Fruit fly (Drosophila melanogaster) whole organism, embryonic: ENCODE measurements around the gene CG1074.

Experiments used
- Ada2b ChIP-seq: fragments of 200-800 bp; sonication (Bioruptor generic); IDR thresholded peaks from 2 replicates; pipeline ENCODE4 v1.3.6; 2022; ENCODE audit warnings: missing biosample characterization, missing genetic modification characterization
- C15 ChIP-seq: fragments of 200-800 bp; sonication (Bioruptor generic); IDR thresholded peaks from 3 replicates; pipeline ENCODE4 v1.3.6; 2022; ENCODE audit warnings: missing biosample characterization, missing genetic modification characterization
- CG1024 ChIP-seq: fragments of 200-800 bp; sonication (Bioruptor generic); IDR thresholded peaks from 2 replicates; pipeline ENCODE4 v1.3.6; 2022; ENCODE audit warnings: missing biosample characterization, missing genetic modification characterization
- CG10267 ChIP-seq: fragments of 200-800 bp; sonication (Bioruptor generic); optimal IDR thresholded peaks from 2 replicates; lab custom pipeline; 2018; ENCODE audit warnings: missing biosample characterization, mild to moderate bottlenecking, missing genetic modification characterization, moderate library complexity
- CG10431 ChIP-seq: fragments of 200-800 bp; sonication (Bioruptor generic); optimal IDR thresholded peaks from 3 replicates; lab custom pipeline; 2018; ENCODE audit warnings: missing biosample characterization, mild to moderate bottlenecking, missing genetic modification characterization
- CG10543 ChIP-seq: fragments of 200-800 bp; sonication (Bioruptor generic); optimal IDR thresholded peaks from 3 replicates; lab custom pipeline; 2017; ENCODE audit warnings: missing biosample characterization, mild to moderate bottlenecking, missing genetic modification characterization, moderate library complexity
- CG12659 ChIP-seq: fragments of 200-800 bp; sonication (Bioruptor generic); optimal IDR thresholded peaks from 3 replicates; lab custom pipeline; 2017; ENCODE audit warnings: mild to moderate bottlenecking, missing biosample characterization, missing genetic modification reagents, missing genetic modification characterization
- CG14014 ChIP-seq: fragments of 200-800 bp; sonication (Bioruptor generic); IDR thresholded peaks from 2 replicates; pipeline ENCODE4 v1.3.6; 2022; ENCODE audit warnings: missing biosample characterization, missing genetic modification characterization
- CG14441 ChIP-seq: fragments of 200-800 bp; sonication (Bioruptor generic); IDR thresholded peaks from 2 replicates; pipeline ENCODE4 v1.3.6; 2022; ENCODE audit warnings: missing biosample characterization, missing genetic modification characterization
- CG1602 ChIP-seq: fragments of 200-800 bp; sonication (Bioruptor generic); optimal IDR thresholded peaks from 3 replicates; lab custom pipeline; 2016; ENCODE audit warnings: missing biosample characterization, missing genetic modification characterization
- CG17361 ChIP-seq: fragments of 200-800 bp; sonication (Bioruptor generic); IDR thresholded peaks from 3 replicates; pipeline ENCODE4 v1.3.6; 2022; ENCODE audit warnings: missing biosample characterization, missing genetic modification characterization
- CG17912 ChIP-seq: fragments of 200-800 bp; sonication (Bioruptor generic); optimal IDR thresholded peaks from 2 replicates; lab custom pipeline; 2018; ENCODE audit warnings: missing biosample characterization, mild to moderate bottlenecking, missing genetic modification characterization
- CG2199 ChIP-seq: fragments of 200-800 bp; sonication (Bioruptor generic); IDR thresholded peaks from 3 replicates; pipeline ENCODE4 v1.3.6; 2022; ENCODE audit warnings: missing biosample characterization, missing genetic modification characterization
- CG3163 ChIP-seq: fragments of 200-800 bp; sonication (Bioruptor generic); optimal IDR thresholded peaks from 3 replicates; lab custom pipeline; 2016; ENCODE audit warnings: missing biosample characterization, missing genetic modification characterization
- CG4360 ChIP-seq: fragments of 200-800 bp; sonication (Bioruptor generic); IDR thresholded peaks from 2 replicates; pipeline ENCODE4 v1.3.6; 2022; ENCODE audit warnings: missing biosample characterization, missing genetic modification characterization
- CG6272 ChIP-seq: fragments of 200-800 bp; sonication (Bioruptor generic); IDR thresholded peaks from 2 replicates; pipeline ENCODE4 v1.3.6; 2022; ENCODE audit warnings: missing biosample characterization, missing genetic modification characterization
- CG6765 ChIP-seq: fragments of 200-800 bp; sonication (Bioruptor generic); optimal IDR thresholded peaks from 3 replicates; lab custom pipeline; 2017; ENCODE audit warnings: missing biosample characterization, mild to moderate bottlenecking, missing genetic modification characterization
- CG8478 ChIP-seq: fragments of >200 bp; optimal IDR thresholded peaks from 2 replicates; lab custom pipeline; 2018
- CG8765 ChIP-seq: fragments of 200-800 bp; sonication (Bioruptor generic); IDR thresholded peaks from 2 replicates; pipeline ENCODE4 v1.3.6; 2022; ENCODE audit warnings: missing biosample characterization, missing genetic modification characterization
- CG8924 ChIP-seq: fragments of 200-800 bp; optimal IDR thresholded peaks from 3 replicates; lab custom pipeline; 2019; ENCODE audit warnings: missing biosample characterization, mild to moderate bottlenecking, missing genetic modification characterization, moderate library complexity
- Deaf1 ChIP-seq: fragments of 200-800 bp; optimal IDR thresholded peaks from 3 replicates; lab custom pipeline; 2019; ENCODE audit warnings: missing biosample characterization, mild to moderate bottlenecking, missing genetic modification characterization, moderate library complexity
- Dip3 ChIP-seq: fragments of 200-800 bp; sonication (Bioruptor generic); optimal IDR thresholded peaks from 3 replicates; lab custom pipeline; 2016; ENCODE audit warnings: missing biosample characterization, missing genetic modification characterization
- Dref ChIP-seq: fragments of 200-800 bp; sonication (Bioruptor generic); IDR thresholded peaks from 2 replicates; pipeline ENCODE4 v1.3.6; 2022; ENCODE audit warnings: missing biosample characterization, missing genetic modification characterization
- Ets97D ChIP-seq: fragments of 200-800 bp; sonication (Bioruptor generic); optimal IDR thresholded peaks from 3 replicates; lab custom pipeline; 2016; ENCODE audit warnings: missing biosample characterization, missing genetic modification characterization
- Gug ChIP-seq: fragments of 200-800 bp; sonication (Bioruptor generic); IDR thresholded peaks from 4 replicates; pipeline ENCODE4 v1.3.6; 2022; ENCODE audit warnings: missing biosample characterization, missing genetic modification characterization
- HLHmδ ChIP-seq: fragments of 200-800 bp; sonication (Bioruptor generic); optimal IDR thresholded peaks from 2 replicates; lab custom pipeline; 2018; ENCODE audit warnings: missing biosample characterization, mild to moderate bottlenecking, missing genetic modification characterization, moderate library complexity
- Hey ChIP-seq: fragments of 200-800 bp; sonication (Bioruptor generic); optimal IDR thresholded peaks from 3 replicates; lab custom pipeline; 2018; ENCODE audit warnings: missing biosample characterization, mild to moderate bottlenecking, missing genetic modification characterization
- HmgZ ChIP-seq: fragments of 200-800 bp; sonication (Bioruptor generic); optimal IDR thresholded peaks from 2 replicates; lab custom pipeline; 2018; ENCODE audit warnings: missing biosample characterization, mild to moderate bottlenecking, missing genetic modification characterization
- Hr51 ChIP-seq, 2 experiments: fragments of 200-800 bp; sonication (Bioruptor generic); optimal IDR thresholded peaks; 2 replicates in 1 of 2; 3 replicates in 1 of 2; lab custom pipeline; 2016 to 2018; ENCODE audit warnings: missing biosample characterization in 2 of 2, missing genetic modification characterization in 2 of 2, mild to moderate bottlenecking in 1 of 2, moderate library complexity in 1 of 2
- Nf-YB ChIP-seq: fragments of 200-800 bp; sonication (Bioruptor generic); optimal IDR thresholded peaks from 3 replicates; lab custom pipeline; 2019; ENCODE audit warnings: missing biosample characterization, mild to moderate bottlenecking, missing genetic modification characterization, moderate library complexity
- Rfx ChIP-seq: fragments of 200-800 bp; sonication (Bioruptor generic); IDR thresholded peaks from 2 replicates; pipeline ENCODE4 v1.3.6; 2022; ENCODE audit warnings: missing biosample characterization, missing genetic modification characterization
- Taf1 ChIP-seq: fragments of 200-800 bp; sonication (Bioruptor generic); IDR thresholded peaks from 2 replicates; pipeline ENCODE4 v1.3.6; 2022; ENCODE audit warnings: missing biosample characterization, missing genetic modification characterization
- Xbp1 ChIP-seq: fragments of 200-800 bp; sonication (Bioruptor generic); optimal IDR thresholded peaks from 3 replicates; lab custom pipeline; 2016; ENCODE audit warnings: missing biosample characterization, mild to moderate bottlenecking, missing genetic modification characterization
- cg ChIP-seq: fragments of 200-800 bp; sonication (Bioruptor generic); optimal IDR thresholded peaks from 3 replicates; lab custom pipeline; 2019; ENCODE audit warnings: missing biosample characterization, mild to moderate bottlenecking, missing genetic modification characterization, moderate library complexity
- en ChIP-seq: fragments of 200-800 bp; sonication (Bioruptor generic); optimal IDR thresholded peaks from 2 replicates; lab custom pipeline; 2016; ENCODE audit warnings: missing biosample characterization, missing genetic modification characterization
- eve ChIP-seq, 2 experiments: fragments of >200 bp; optimal IDR thresholded peaks; 2 replicates each; lab custom pipeline; 2017; ENCODE audit warnings: missing biosample characterization in 2 of 2, missing genetic modification characterization in 2 of 2
- fru ChIP-seq: fragments of >200 bp; optimal IDR thresholded peaks from 2 replicates; lab custom pipeline; 2017
- fu2 ChIP-seq: fragments of 200-800 bp; sonication (Bioruptor generic); optimal IDR thresholded peaks from 2 replicates; lab custom pipeline; 2016; ENCODE audit warnings: missing biosample characterization, missing genetic modification characterization
- her ChIP-seq: fragments of 200-800 bp; sonication (Bioruptor generic); optimal IDR thresholded peaks from 2 replicates; lab custom pipeline; 2016; ENCODE audit warnings: missing biosample characterization, missing genetic modification characterization
- hth ChIP-seq: fragments of >200 bp; optimal IDR thresholded peaks from 2 replicates; lab custom pipeline; 2017; ENCODE audit warnings: inconsistent platforms
- jing ChIP-seq: fragments of 200-800 bp; sonication (Bioruptor generic); optimal IDR thresholded peaks from 2 replicates; lab custom pipeline; 2018; ENCODE audit warnings: missing biosample characterization, mild to moderate bottlenecking, missing genetic modification characterization
- maf-S ChIP-seq: fragments of 200-800 bp; sonication (Bioruptor generic); optimal IDR thresholded peaks from 2 replicates; lab custom pipeline; 2016; ENCODE audit warnings: missing biosample characterization, missing genetic modification characterization
- otp ChIP-seq: fragments of 200-800 bp; sonication (Bioruptor generic); IDR thresholded peaks from 3 replicates; pipeline ENCODE4, ENCODE4 v1.3.6; 2022; ENCODE audit warnings: missing biosample characterization, missing genetic modification characterization
- pan ChIP-seq, 4 experiments: fragments of >200 bp in 3 of 4; fragments of 200-800 bp in 1 of 4; sonication (Bioruptor generic) in 1 of 4; optimal IDR thresholded peaks in 3 of 4; IDR thresholded peaks in 1 of 4; 2 replicates each; pipeline versions ENCODE4 v1.3.6 to Lab custom; 2017 to 2022; ENCODE audit warnings: missing biosample characterization in 2 of 4, missing genetic modification characterization in 2 of 4, mixed read lengths in 1 of 4
- pum ChIP-seq: fragments of 200-800 bp; sonication (Bioruptor generic); optimal IDR thresholded peaks from 2 replicates; lab custom pipeline; 2016; ENCODE audit warnings: missing biosample characterization, missing genetic modification characterization
- schlank ChIP-seq: fragments of 200-800 bp; sonication (Bioruptor generic); optimal IDR thresholded peaks from 2 replicates; lab custom pipeline; 2018; ENCODE audit warnings: missing biosample characterization, mild to moderate bottlenecking, missing genetic modification characterization
- sna ChIP-seq: fragments of 200-800 bp; sonication (Bioruptor generic); IDR thresholded peaks from 2 replicates; pipeline ENCODE4 v1.3.6; 2022; ENCODE audit warnings: missing biosample characterization, missing genetic modification characterization; ENCODE audit not compliant: partially characterized antibody
- sqz ChIP-seq: fragments of 200-800 bp; sonication (Bioruptor generic); optimal IDR thresholded peaks from 3 replicates; lab custom pipeline; 2018; ENCODE audit warnings: missing biosample characterization, mild to moderate bottlenecking, missing genetic modification characterization
- sr ChIP-seq: fragments of 200-800 bp; sonication (Bioruptor generic); IDR thresholded peaks from 3 replicates; pipeline ENCODE4 v1.3.6; 2022; ENCODE audit warnings: missing biosample characterization, missing genetic modification characterization
- zen ChIP-seq: fragments of 200-800 bp; sonication (Bioruptor generic); optimal IDR thresholded peaks from 3 replicates; lab custom pipeline; 2018; ENCODE audit warnings: missing biosample characterization, mild to moderate bottlenecking, missing genetic modification characterization, moderate library complexity

CG1074 gene

dm6 chr3R:4453213-4453956 lies 19.6 kb downstream of the CG1074 start (continued):
- TF ChIP-seq CG8924 (peak; percentile 18), Deaf1 (peak; percentile 64), CG10267 (tag; lab: Kevin White, UChicago) (no peak), CG6272 (GFP tag; lab: Robert Waterston, UW) (no peak), sr (GFP tag; lab: Robert Waterston, UW) (peak; percentile 11; the same call in 1 of the 3 replicates), Gug (no peak), Hr51 (GFP tag; optimal IDR thresholded peaks at IDR 0.05; lab: Kevin White, UChicago) (peak in 1 of 2 experiments; percentile 10), Rfx (peak; percentile 18; the same call in 1 of the 2 replicates), sqz (GFP tag; lab: Kevin White, UChicago) (peak; percentile 55), C15 (no peak; the same call in 2 of the 3 replicates), jing (GFP tag; lab: Kevin White, UChicago) (no peak), cg (GFP tag; lab: Kevin White, UChicago) (peak; percentile 78), Dip3 (no peak), pum (GFP tag; lab: Kevin White, UChicago) (no peak), CG3163 (GFP tag; lab: Kevin White, UChicago) (peak; percentile 98), pan (optimal IDR thresholded peaks at IDR 0.05; lab: Kevin White, UChicago) (no peak), pan (GFP tag; optimal IDR thresholded peaks at IDR 0.05 in 1 of 2, IDR thresholded peaks at IDR 0.05 in 1 of 2) (no peak), otp (peak; percentile 30; the same call in 1 of the 3 replicates), maf-S (GFP tag; lab: Kevin White, UChicago) (no peak), CG14014 (no peak; the same call in 1 of the 2 replicates), her (peak; percentile 10), hth (no peak), CG1602 (GFP tag; lab: Kevin White, UChicago) (no peak), CG8765 (GFP tag; lab: Robert Waterston, UW) (peak; percentile 36; the same call in 1 of the 2 replicates), schlank (tag; lab: Kevin White, UChicago) (no peak), CG17361 (peak; percentile 23; the same call in 1 of the 3 replicates), CG1024 (GFP tag; lab: Robert Waterston, UW) (no peak), sna (GFP tag; lab: Robert Waterston, UW) (0 out of 2 replicates have a peak, but pooled peaks have one; percentile 26), fru (lab: Kevin White, UChicago) (no peak), CG14441 (GFP tag; lab: Robert Waterston, UW) (no peak), fu2 (GFP tag; lab: Kevin White, UChicago) (no peak), CG10543 (peak; percentile 70), CG2199 (GFP tag; lab: Robert Waterston, UW) (0 out of 3 replicates have a peak, but pooled peaks have one; percentile 16), zen (tag; lab: Kevin White, UChicago) (peak; percentile 32), Ada2b (no peak), CG8478 (lab: Kevin White, UChicago) (no peak), Xbp1 (GFP tag; lab: Kevin White, UChicago) (no peak), CG12659 (GFP tag; lab: Kevin White, UChicago) (peak; percentile 41), Nf-YB (GFP tag; lab: Kevin White, UChicago) (no peak), CG6765 (GFP tag; lab: Kevin White, UChicago) (peak; percentile 28), HLHmδ (GFP tag; lab: Kevin White, UChicago) (peak; percentile 93), Dref (GFP tag; lab: Robert Waterston, UW) (no peak), Hey (tag; lab: Kevin White, UChicago) (peak; percentile 1), HmgZ (peak; percentile 41), eve (GFP tag; optimal IDR thresholded peaks at IDR 0.05; lab: Kevin White, UChicago) (no peak), Ets97D (GFP tag; lab: Kevin White, UChicago) (peak; percentile 49), CG10431 (GFP tag; lab: Kevin White, UChicago) (peak; percentile 73), en (GFP tag; lab: Kevin White, UChicago) (no peak), CG4360 (GFP tag; lab: Robert Waterston, UW) (peak; percentile 52; the same call in 1 of the 2 replicates), Taf1 (no peak), CG17912 (GFP tag; lab: Kevin White, UChicago) (no peak)
